Worm (Caenorhabditis elegans) whole organism, L1 larva: ENCODE results near the gene K09C4.4.

ENCODE experiments used
- ama-1 ChIP-seq: fragments of 150-350 bp; optimal IDR thresholded peaks from 2 replicates; lab custom pipeline; 2014
- ceh-88 ChIP-seq: fragments of 200-800 bp; sonication (Bioruptor generic); IDR thresholded peaks from 2 replicates; pipeline ENCODE4 v1.3.6; 2022; ENCODE audit warnings: missing genetic modification characterization, missing compliant biosample characterization
- fkh-10 ChIP-seq: sonication (generic microtip); optimal IDR thresholded peaks from 2 replicates; lab custom pipeline; 2017; ENCODE audit warnings: missing biosample characterization, missing genetic modification reagents, missing genetic modification characterization
- nhr-90 ChIP-seq: sonication (generic microtip); optimal IDR thresholded peaks from 2 replicates; lab custom pipeline; 2016; ENCODE audit warnings: mild to moderate bottlenecking, missing genetic modification characterization, missing compliant biosample characterization; ENCODE audit not compliant: poor library complexity
- pqm-1 ChIP-seq: sonication (generic microtip); optimal IDR thresholded peaks from 3 replicates; lab custom pipeline; 2017; ENCODE audit warnings: missing biosample characterization, missing genetic modification characterization
- snpc-4 ChIP-seq: fragments of 150-350 bp; optimal IDR thresholded peaks from 2 replicates; lab custom pipeline; 2014; ENCODE audit warnings: missing biosample characterization, missing genetic modification characterization
- swsn-7 ChIP-seq: sonication (generic microtip); optimal IDR thresholded peaks from 2 replicates; lab custom pipeline; 2016; ENCODE audit warnings: missing genetic modification characterization, missing compliant biosample characterization
- zag-1 ChIP-seq: fragments of 150-350 bp; optimal IDR thresholded peaks from 2 replicates; lab custom pipeline; 2014; ENCODE audit warnings: missing biosample characterization, missing genetic modification characterization

- TF ChIP-seq ama-1 (lab: Kevin White, UChicago) (no peak), snpc-4 (tag; lab: Kevin White, UChicago) (no peak), swsn-7 (tag; lab: Kevin White, UChicago) (no peak), fkh-10 (GFP tag; lab: Kevin White, UChicago) (no peak), pqm-1 (tag; lab: Kevin White, UChicago) (no peak), nhr-90 (tag; lab: Kevin White, UChicago) (no peak), ceh-88 (GFP tag; lab: Robert Waterston, UW) (no peak), zag-1 (tag; lab: Kevin White, UChicago) (no peak)
Measured at ce11 chrX:3262600-3262999, 26.7 kb upstream of the K09C4.4 start, which contains the start of gene fbxb-71.
